Fruit fly (Drosophila melanogaster) whole organism, embryonic: ENCODE data around the gene CG33287.

Experiments
- Abd-B ChIP-seq: fragments of 200-800 bp; sonication (Bioruptor generic); optimal IDR thresholded peaks from 2 replicates; lab custom pipeline; 2018; ENCODE audit warnings: missing biosample characterization, mild to moderate bottlenecking, missing genetic modification characterization, moderate library complexity
- BEAF-32 ChIP-seq: fragments of 200-800 bp; sonication (Bioruptor generic); optimal IDR thresholded peaks from 3 replicates; lab custom pipeline; 2017; ENCODE audit warnings: missing biosample characterization, missing genetic modification characterization, mild to moderate bottlenecking, moderate library complexity, missing genetic modification reagents
- Bteb2 ChIP-seq: fragments of 200-800 bp; sonication (Bioruptor generic); optimal IDR thresholded peaks from 2 replicates; lab custom pipeline; 2016; ENCODE audit warnings: missing biosample characterization, missing genetic modification characterization
- CG10431 ChIP-seq: fragments of 200-800 bp; sonication (Bioruptor generic); optimal IDR thresholded peaks from 3 replicates; lab custom pipeline; 2018; ENCODE audit warnings: missing biosample characterization, mild to moderate bottlenecking, missing genetic modification characterization
- CG10979 ChIP-seq: fragments of 200-800 bp; sonication (Bioruptor generic); optimal IDR thresholded peaks from 2 replicates; lab custom pipeline; 2018; ENCODE audit warnings: missing biosample characterization, mild to moderate bottlenecking, missing genetic modification characterization, moderate library complexity
- CG11456 ChIP-seq: fragments of 200-800 bp; sonication (Bioruptor generic); IDR thresholded peaks from 3 replicates; pipeline ENCODE4 v1.3.6; 2022; ENCODE audit warnings: missing biosample characterization, missing genetic modification characterization
- CG11504 ChIP-seq: fragments of 200-800 bp; sonication (Bioruptor generic); optimal IDR thresholded peaks from 3 replicates; lab custom pipeline; 2019; ENCODE audit warnings: missing biosample characterization, mild to moderate bottlenecking, missing genetic modification characterization, moderate library complexity
- CG14965 ChIP-seq: fragments of 200-800 bp; sonication (Bioruptor generic); optimal IDR thresholded peaks from 2 replicates; lab custom pipeline; 2016; ENCODE audit warnings: missing biosample characterization, missing genetic modification characterization, borderline replicate concordance
- CG15269 ChIP-seq: fragments of 200-800 bp; sonication (Bioruptor generic); optimal IDR thresholded peaks from 2 replicates; lab custom pipeline; 2018; ENCODE audit warnings: missing biosample characterization, mild to moderate bottlenecking, missing genetic modification characterization, moderate library complexity
- CG1602 ChIP-seq: fragments of 200-800 bp; sonication (Bioruptor generic); optimal IDR thresholded peaks from 3 replicates; lab custom pipeline; 2016; ENCODE audit warnings: missing biosample characterization, missing genetic modification characterization
- CG17328 ChIP-seq: fragments of 200-800 bp; sonication (Bioruptor generic); IDR thresholded peaks from 2 replicates; pipeline ENCODE4 v1.3.6; 2022; ENCODE audit warnings: missing biosample characterization, missing genetic modification characterization
- CG2199 ChIP-seq: fragments of 200-800 bp; sonication (Bioruptor generic); IDR thresholded peaks from 3 replicates; pipeline ENCODE4 v1.3.6; 2022; ENCODE audit warnings: missing biosample characterization, missing genetic modification characterization
- CG3163 ChIP-seq: fragments of 200-800 bp; sonication (Bioruptor generic); optimal IDR thresholded peaks from 3 replicates; lab custom pipeline; 2016; ENCODE audit warnings: missing biosample characterization, missing genetic modification characterization
- CG32532 ChIP-seq: fragments of 200-800 bp; sonication (Bioruptor generic); IDR thresholded peaks from 2 replicates; pipeline ENCODE4 v1.3.6; 2022; ENCODE audit warnings: missing biosample characterization, missing genetic modification characterization
- CG3726 ChIP-seq: fragments of 200-800 bp; sonication (Bioruptor generic); IDR thresholded peaks from 3 replicates; pipeline ENCODE4, ENCODE4 v1.3.6; 2022; ENCODE audit warnings: missing biosample characterization, missing genetic modification characterization
- CG3838 ChIP-seq: fragments of 200-800 bp; sonication (Bioruptor generic); optimal IDR thresholded peaks from 3 replicates; lab custom pipeline; 2016; ENCODE audit warnings: missing biosample characterization, missing genetic modification characterization
- CG3847 ChIP-seq: fragments of 200-800 bp; sonication (Bioruptor generic); IDR thresholded peaks from 2 replicates; pipeline ENCODE4 v1.3.6; 2022; ENCODE audit warnings: missing biosample characterization, missing genetic modification characterization
- CG4707 ChIP-seq: fragments of 200-800 bp; sonication (Bioruptor generic); optimal IDR thresholded peaks from 2 replicates; lab custom pipeline; 2018; ENCODE audit warnings: missing biosample characterization, mild to moderate bottlenecking, missing genetic modification characterization, moderate library complexity
- CG5953 ChIP-seq: fragments of 200-800 bp; sonication (Bioruptor generic); IDR thresholded peaks from 2 replicates; pipeline ENCODE4 v1.3.6; 2022; ENCODE audit warnings: missing biosample characterization, missing genetic modification characterization
- CG6683 ChIP-seq: fragments of 200-800 bp; sonication (Bioruptor generic); optimal IDR thresholded peaks from 2 replicates; lab custom pipeline; 2017; ENCODE audit warnings: missing biosample characterization, mild to moderate bottlenecking, missing genetic modification characterization, missing genetic modification reagents
- CG7839 ChIP-seq: fragments of 200-800 bp; sonication (Bioruptor generic); optimal IDR thresholded peaks from 3 replicates; lab custom pipeline; 2018; ENCODE audit warnings: missing biosample characterization, mild to moderate bottlenecking, missing genetic modification characterization, moderate library complexity
- CG9876 ChIP-seq: fragments of 200-800 bp; sonication (Bioruptor generic); optimal IDR thresholded peaks from 2 replicates; lab custom pipeline; 2016; ENCODE audit warnings: missing biosample characterization, missing genetic modification characterization
- CG9932 ChIP-seq: fragments of 200-800 bp; sonication (Bioruptor generic); IDR thresholded peaks from 2 replicates; pipeline ENCODE4 v1.3.6; 2022; ENCODE audit warnings: missing biosample characterization, missing genetic modification characterization
- D19A ChIP-seq: fragments of 200-800 bp; optimal IDR thresholded peaks from 3 replicates; lab custom pipeline; 2019; ENCODE audit warnings: missing biosample characterization, mild to moderate bottlenecking, missing genetic modification characterization, moderate library complexity
- Dad ChIP-seq: fragments of 200-800 bp; sonication (Bioruptor generic); optimal IDR thresholded peaks from 3 replicates; lab custom pipeline; 2016; ENCODE audit warnings: missing biosample characterization, missing genetic modification characterization
- ERR ChIP-seq: fragments of 200-800 bp; sonication (Bioruptor generic); optimal IDR thresholded peaks from 2 replicates; lab custom pipeline; 2016; ENCODE audit warnings: missing biosample characterization, missing genetic modification characterization
- Ets97D ChIP-seq: fragments of 200-800 bp; sonication (Bioruptor generic); optimal IDR thresholded peaks from 3 replicates; lab custom pipeline; 2016; ENCODE audit warnings: missing biosample characterization, missing genetic modification characterization
- GATAe ChIP-seq: fragments of 200-800 bp; sonication (Bioruptor generic); conservative IDR thresholded peaks from 2 replicates; pipeline ENCODE4 v1.3.6; 2022; ENCODE audit warnings: missing biosample characterization, missing genetic modification characterization
- Lim3 ChIP-seq: fragments of 200-800 bp; sonication (Bioruptor generic); IDR thresholded peaks from 2 replicates; pipeline ENCODE4 v1.3.6; 2022; ENCODE audit warnings: missing biosample characterization, missing genetic modification characterization
- Optix ChIP-seq: fragments of 200-800 bp; sonication (Bioruptor generic); IDR thresholded peaks from 3 replicates; pipeline ENCODE4 v1.3.6; 2022; ENCODE audit warnings: missing biosample characterization, missing genetic modification characterization
- Sox100B ChIP-seq: fragments of 200-800 bp; sonication (Bioruptor generic); optimal IDR thresholded peaks from 3 replicates; lab custom pipeline; 2018; ENCODE audit warnings: missing biosample characterization, mild to moderate bottlenecking, missing genetic modification characterization
- Usf ChIP-seq: fragments of 200-800 bp; sonication (Bioruptor generic); optimal IDR thresholded peaks from 2 replicates; lab custom pipeline; 2017; ENCODE audit warnings: missing genotype, missing biosample characterization, missing genetic modification characterization
- Vsx1 ChIP-seq: fragments of 200-800 bp; sonication (Bioruptor generic); optimal IDR thresholded peaks from 2 replicates; lab custom pipeline; 2017; ENCODE audit warnings: missing biosample characterization, mild to moderate bottlenecking, missing genetic modification characterization, missing genetic modification reagents
- aop ChIP-seq: fragments of 200-800 bp; sonication (Bioruptor generic); IDR thresholded peaks from 2 replicates; pipeline ENCODE4 v1.3.6; 2022; ENCODE audit warnings: missing biosample characterization, missing genetic modification characterization
- ap ChIP-seq: fragments of 200-800 bp; sonication (Bioruptor generic); IDR thresholded peaks from 2 replicates; pipeline ENCODE4 v1.3.6; 2022; ENCODE audit warnings: missing biosample characterization, missing genetic modification characterization
- ase ChIP-seq: fragments of 200-800 bp; sonication (Bioruptor generic); IDR thresholded peaks from 3 replicates; pipeline ENCODE4 v1.3.6; 2022; ENCODE audit warnings: missing biosample characterization, missing genetic modification characterization
- cg ChIP-seq: fragments of 200-800 bp; sonication (Bioruptor generic); optimal IDR thresholded peaks from 3 replicates; lab custom pipeline; 2019; ENCODE audit warnings: missing biosample characterization, mild to moderate bottlenecking, missing genetic modification characterization, moderate library complexity
- dysf ChIP-seq: fragments of 200-800 bp; sonication (Bioruptor generic); IDR thresholded peaks from 3 replicates; pipeline ENCODE4 v1.3.6; 2022; ENCODE audit warnings: missing biosample characterization, missing genetic modification characterization
- fu2 ChIP-seq: fragments of 200-800 bp; sonication (Bioruptor generic); optimal IDR thresholded peaks from 2 replicates; lab custom pipeline; 2016; ENCODE audit warnings: missing biosample characterization, missing genetic modification characterization
- her ChIP-seq: fragments of 200-800 bp; sonication (Bioruptor generic); optimal IDR thresholded peaks from 2 replicates; lab custom pipeline; 2016; ENCODE audit warnings: missing biosample characterization, missing genetic modification characterization
- jing ChIP-seq: fragments of 200-800 bp; sonication (Bioruptor generic); optimal IDR thresholded peaks from 2 replicates; lab custom pipeline; 2018; ENCODE audit warnings: missing biosample characterization, mild to moderate bottlenecking, missing genetic modification characterization
- lmd ChIP-seq: fragments of 200-800 bp; sonication (Bioruptor generic); IDR thresholded peaks from 2 replicates; pipeline ENCODE4 v1.3.6; 2022; ENCODE audit warnings: missing biosample characterization, missing genetic modification characterization
- nau ChIP-seq: fragments of 200-800 bp; sonication (Bioruptor generic); optimal IDR thresholded peaks from 3 replicates; lab custom pipeline; 2017; ENCODE audit warnings: missing biosample characterization, mild to moderate bottlenecking, missing genetic modification characterization, missing genetic modification reagents
- pan ChIP-seq, 4 experiments: fragments of >200 bp in 3 of 4; fragments of 200-800 bp in 1 of 4; sonication (Bioruptor generic) in 1 of 4; optimal IDR thresholded peaks in 3 of 4; IDR thresholded peaks in 1 of 4; 2 replicates each; pipeline versions ENCODE4 v1.3.6 to Lab custom; 2017 to 2022; ENCODE audit warnings: missing biosample characterization in 2 of 4, missing genetic modification characterization in 2 of 4, mixed read lengths in 1 of 4
- peb ChIP-seq: fragments of 200-800 bp; sonication (Bioruptor generic); IDR thresholded peaks from 2 replicates; pipeline ENCODE4 v1.3.6; 2022; ENCODE audit warnings: missing biosample characterization, missing genetic modification characterization
- sens ChIP-seq: fragments of 200-800 bp; sonication (Bioruptor generic); peaks from one replicate; lab custom pipeline; 2016; ENCODE audit warnings: missing biosample characterization, missing genetic modification characterization
- slou ChIP-seq: fragments of 200-800 bp; sonication (Bioruptor generic); optimal IDR thresholded peaks from 3 replicates; lab custom pipeline; 2016; ENCODE audit warnings: missing biosample characterization, missing genetic modification characterization
- sna ChIP-seq: fragments of 200-800 bp; sonication (Bioruptor generic); IDR thresholded peaks from 2 replicates; pipeline ENCODE4 v1.3.6; 2022; ENCODE audit warnings: missing biosample characterization, missing genetic modification characterization; ENCODE audit not compliant: partially characterized antibody
- stc ChIP-seq: fragments of 200-800 bp; sonication (Bioruptor generic); IDR thresholded peaks from 2 replicates; pipeline ENCODE4 v1.3.6; 2022; ENCODE audit warnings: missing biosample characterization, missing genetic modification characterization
- trh ChIP-seq: fragments of 200-800 bp; sonication (Bioruptor generic); optimal IDR thresholded peaks from 2 replicates; lab custom pipeline; 2016; ENCODE audit warnings: missing biosample characterization, missing genetic modification characterization
- unc-4 ChIP-seq: fragments of 200-800 bp; sonication (Bioruptor generic); IDR thresholded peaks from 2 replicates; pipeline ENCODE4 v1.3.6; 2022; ENCODE audit warnings: missing biosample characterization, missing genetic modification characterization; ENCODE audit not compliant: partially characterized antibody

CG33287 gene

dm6 chr3L:20950136-20950499 is 20.3 kb downstream of the CG33287 start (continued):
- TF ChIP-seq unc-4 (GFP tag; lab: Robert Waterston, UW) (no peak), D19A (tag; lab: Kevin White, UChicago) (peak; percentile 77), Lim3 (no peak), CG4707 (GFP tag; lab: Kevin White, UChicago) (peak; percentile 0), Usf (GFP tag; lab: Kevin White, UChicago) (no peak), stc (GFP tag; lab: Robert Waterston, UW) (peak; percentile 47; the same call in 1 of the 2 replicates), pan (optimal IDR thresholded peaks at IDR 0.05; lab: Kevin White, UChicago) (no peak), pan (GFP tag; optimal IDR thresholded peaks at IDR 0.05 in 1 of 2, IDR thresholded peaks at IDR 0.05 in 1 of 2) (peak in 1 of 2 experiments; percentile 55), CG14965 (GFP tag; lab: Kevin White, UChicago) (no peak), aop (GFP tag; lab: Robert Waterston, UW) (no peak), Ets97D (no peak), lmd (peak; percentile 42; the same call in 1 of the 2 replicates), CG32532 (GFP tag; lab: Robert Waterston, UW) (no peak), CG9876 (no peak), CG3726 (GFP tag; lab: Robert Waterston, UW) (no peak), CG10979 (tag; lab: Kevin White, UChicago) (peak; percentile 88), Dad (GFP tag; lab: Kevin White, UChicago) (no peak), CG11504 (tag; lab: Kevin White, UChicago) (peak; percentile 81), CG7839 (tag; lab: Kevin White, UChicago) (peak; percentile 75), CG3847 (GFP tag; lab: Robert Waterston, UW) (peak; percentile 15; the same call in 1 of the 2 replicates), nau (peak; percentile 13), Abd-B (GFP tag; lab: Kevin White, UChicago) (peak; percentile 51), ap (GFP tag; lab: Robert Waterston, UW) (0 out of 2 replicates have a peak, but pooled peaks have one; percentile 26), CG2199 (no peak), GATAe (GFP tag; lab: Robert Waterston, UW) (no peak), CG3163 (GFP tag; lab: Kevin White, UChicago) (peak; percentile 54), Vsx1 (no peak), fu2 (no peak), jing (GFP tag; lab: Kevin White, UChicago) (peak; percentile 16), CG9932 (GFP tag; lab: Robert Waterston, UW) (no peak), CG5953 (GFP tag; lab: Robert Waterston, UW) (no peak), Optix (GFP tag; lab: Robert Waterston, UW) (no peak), CG15269 (tag; lab: Kevin White, UChicago) (peak; percentile 37), her (no peak), dysf (peak; percentile 59; the same call in 2 of the 3 replicates), CG17328 (peak; percentile 60; the same call in 1 of the 2 replicates), CG3838 (GFP tag; lab: Kevin White, UChicago) (no peak), ERR (GFP tag; lab: Kevin White, UChicago) (no peak), BEAF-32 (GFP tag; lab: Kevin White, UChicago) (no peak), CG6683 (no peak), ase (GFP tag; lab: Robert Waterston, UW) (peak; percentile 48; the same call in 1 of the 3 replicates), sna (GFP tag; lab: Robert Waterston, UW) (no peak), slou (GFP tag; lab: Kevin White, UChicago) (no peak), sens (GFP tag; lab: Kevin White, UChicago) (peak; percentile 97), Sox100B (GFP tag; lab: Kevin White, UChicago) (peak; percentile 82), peb (GFP tag; lab: Robert Waterston, UW) (peak; percentile 56; the same call in 1 of the 2 replicates), CG11456 (GFP tag; lab: Robert Waterston, UW) (no peak), CG1602 (GFP tag; lab: Kevin White, UChicago) (peak; percentile 59), CG10431 (GFP tag; lab: Kevin White, UChicago) (peak; percentile 48), Bteb2 (GFP tag; lab: Kevin White, UChicago) (peak; percentile 2), trh (GFP tag; lab: Kevin White, UChicago) (no peak), cg (GFP tag; lab: Kevin White, UChicago) (no peak)
